Fruit fly (Drosophila melanogaster): ENCODE data around the gene CG5645.

DNA sequence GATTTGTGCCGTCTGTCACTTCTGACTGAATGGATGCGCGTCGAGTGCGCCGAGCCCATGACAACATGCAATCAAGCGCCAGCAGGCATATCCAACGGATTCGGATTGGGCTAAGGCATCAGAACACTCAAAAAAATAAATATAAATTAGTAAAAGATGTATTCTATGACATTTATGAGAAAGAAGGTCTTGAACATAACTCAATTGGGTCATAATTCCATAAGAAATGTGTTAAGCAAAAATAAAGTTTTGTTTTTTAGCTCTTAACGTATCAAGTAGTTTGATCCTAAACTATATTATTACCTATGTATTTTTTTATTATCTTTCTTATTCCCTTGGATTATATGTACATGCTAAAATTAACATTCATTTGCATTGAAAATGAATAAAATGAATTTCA is 22.9 kb downstream of the CG5645 start:
- TF ChIP-seq CG31365 (tag; optimal IDR thresholded peaks at IDR 0.05) (no peak), CG1602 (GFP tag; optimal IDR thresholded peaks at IDR 0.05) (no peak), E2f2 (GFP tag; IDR thresholded peaks at IDR 0.05) (no peak), nerfin-2 (GFP tag; IDR thresholded peaks at IDR 0.05; ENCODE audit: partially characterized antibody) (no peak), Xrp1 (GFP tag; IDR thresholded peaks at IDR 0.05) (no peak), zfh2 (GFP tag; optimal IDR thresholded peaks at IDR 0.05) (no peak), CG18262 (tag; optimal IDR thresholded peaks at IDR 0.05) (no peak), kah (GFP tag; optimal IDR thresholded peaks at IDR 0.05) (no peak), Atf6 (GFP tag; IDR thresholded peaks at IDR 0.05) (no peak), CG10209 (GFP tag; optimal IDR thresholded peaks at IDR 0.05) (no peak), nmo (GFP tag; optimal IDR thresholded peaks at IDR 0.05) (no peak)
